Worm (Caenorhabditis elegans): ENCODE data around the gene cdh-5.
A peak's percentile ranks its signal among the peaks of the same experiment; 100 is the strongest.
"Not testable (repeated sequence)": the region's sequence is repeated elsewhere in the genome, so short reads cannot be mapped to it uniquely, and the experiment has no call there.

Gene cdh-5

ce11 chrIV:8708046-8708445 lies 39.3 kb downstream of the cdh-5 start:
- no peak for TF ChIP-seq mxl-2 (GFP tag; conservative IDR thresholded peaks at IDR 0.05)
- peak in 1 of 2 experiments; percentile 93 for TF ChIP-seq unc-62 (GFP tag; optimal IDR thresholded peaks at IDR 0.05 in 1 of 2)
- TF ChIP-seq unc-62 (tag; optimal IDR thresholded peaks at IDR 0.05): no peak
- TF ChIP-seq daf-16 (GFP tag; optimal IDR thresholded peaks at IDR 0.05): no peak
- TF ChIP-seq daf-16 (tag; optimal IDR thresholded peaks at IDR 0.05): no peak

ce11 chrIV:8715032-8715431 lies 46.3 kb downstream of the cdh-5 start, which contains the start of the genes parg-2 and ipla-5:
TSS of gene parg-2 (minus strand) at chrIV:8715132.
TSS of gene ipla-5 (plus strand) at chrIV:8715247.
- TF ChIP-seq lsy-2 (tag; optimal IDR thresholded peaks at IDR 0.05); nhr-41 (GFP tag; IDR thresholded peaks at IDR 0.05); ctbp-1 (GFP tag; IDR thresholded peaks at IDR 0.05): not testable (repeated sequence)

ce11 chrIV:8718153-8718552 lies 49.4 kb downstream of the cdh-5 start, which contains the start of gene H23L24.1:
TSS of gene H23L24.1 (plus strand) at chrIV:8718453.
- TF ChIP-seq ztf-11 (tag; optimal IDR thresholded peaks at IDR 0.05) (no peak), nhr-48 (tag; optimal IDR thresholded peaks at IDR 0.05) (no peak), nhr-77 (tag; optimal IDR thresholded peaks at IDR 0.05) (no peak), F10B5.3 (tag; optimal IDR thresholded peaks at IDR 0.05) (no peak), ctbp-1 (GFP tag; IDR thresholded peaks at IDR 0.05) (no peak), snpc-4 (tag; optimal IDR thresholded peaks at IDR 0.05) (no peak), zag-1 (tag; optimal IDR thresholded peaks at IDR 0.05) (no peak), arid-1 (GFP tag; conservative IDR thresholded peaks at IDR 0.05) (no peak), fos-1 (tag; optimal IDR thresholded peaks at IDR 0.05) (no peak), vab-7 (GFP tag; IDR thresholded peaks at IDR 0.05) (no peak), ces-1 (GFP tag; optimal IDR thresholded peaks at IDR 0.05) (no peak), ceh-62 (tag; optimal IDR thresholded peaks at IDR 0.05) (no peak), mxl-2 (GFP tag; conservative IDR thresholded peaks at IDR 0.05) (no peak), lin-39 (tag; optimal IDR thresholded peaks at IDR 0.05) (no peak)

ce11 chrIV:8722801-8723200 lies 54.1 kb downstream of the cdh-5 start:
- TF ChIP-seq ama-1 (optimal IDR thresholded peaks at IDR 0.05) (no peak), mxl-3 (GFP tag; optimal IDR thresholded peaks at IDR 0.05) (no peak), nhr-111 (GFP tag; optimal IDR thresholded peaks at IDR 0.05) (no peak), rbr-2 (tag; optimal IDR thresholded peaks at IDR 0.05) (no peak), mdt-29 (GFP tag; IDR thresholded peaks at IDR 0.05) (no peak), ZK546.5 (tag; optimal IDR thresholded peaks at IDR 0.05) (no peak), ztf-11 (tag; optimal IDR thresholded peaks at IDR 0.05) (no peak), spr-3 (GFP tag; optimal IDR thresholded peaks at IDR 0.05) (no peak), hmg-1.1 (GFP tag; IDR thresholded peaks at IDR 0.05) (no peak), vab-7 (GFP tag; IDR thresholded peaks at IDR 0.05) (no peak), sdz-12 (GFP tag; optimal IDR thresholded peaks at IDR 0.05) (no peak), lim-7 (GFP tag; IDR thresholded peaks at IDR 0.05) (no peak)

- TF ChIP-seq lin-13 (GFP tag; optimal IDR thresholded peaks at IDR 0.05) (no peak), mdt-29 (GFP tag; IDR thresholded peaks at IDR 0.05) (no peak), rbr-2 (tag; optimal IDR thresholded peaks at IDR 0.05) (no peak), duxl-1 (tag; optimal IDR thresholded peaks at IDR 0.05; ENCODE audit: poor library complexity) (no peak), nhr-6 (tag; optimal IDR thresholded peaks at IDR 0.05) (no peak), gei-8 (GFP tag; optimal IDR thresholded peaks at IDR 0.05) (no peak), attf-4 (tag; optimal IDR thresholded peaks at IDR 0.05) (no peak), hif-1 (tag; optimal IDR thresholded peaks at IDR 0.05) (no peak), dve-1 (tag; optimal IDR thresholded peaks at IDR 0.05; ENCODE audit: insufficient read depth) (no peak), ceh-44 (GFP tag; IDR thresholded peaks at IDR 0.05) (no peak), pha-4 (GFP tag; IDR thresholded peaks at IDR 0.05) (no peak), pha-4 (tag; optimal IDR thresholded peaks at IDR 0.05) (no peak), php-3 (GFP tag; IDR thresholded peaks at IDR 0.05) (no peak), daf-12 (tag; optimal IDR thresholded peaks at IDR 0.05) (no peak), daf-8 (GFP tag; IDR thresholded peaks at IDR 0.05) (no peak), ceh-82 (tag; optimal IDR thresholded peaks at IDR 0.05) (no peak), madf-5 (GFP tag; IDR thresholded peaks at IDR 0.05) (no peak)
Observed at ce11 chrIV:8723720-8724119, 55.0 kb downstream of the cdh-5 start, which contains the start of gene F21D5.9. TSS of gene F21D5.9 (plus strand) at chrIV:8724020.
